Worm (Caenorhabditis elegans) whole organism, young adult: ENCODE data around the gene C09B8.3.

Source experiments
- B0019.2 ChIP-seq: fragments of 200-800 bp; sonication (Bioruptor generic); conservative IDR thresholded peaks from 2 replicates; pipeline ENCODE4 v1.3.6; 2022; ENCODE audit warnings: missing genetic modification reagents, missing genetic modification characterization, missing compliant biosample characterization
- B0035.1 ChIP-seq: sonication (generic microtip); optimal IDR thresholded peaks from 2 replicates; lab custom pipeline; 2016; ENCODE audit warnings: missing genetic modification characterization, mild to moderate bottlenecking, missing compliant biosample characterization, missing genotype, missing genetic modification reagents
- B0336.3 ChIP-seq: fragments of 200-800 bp; sonication (Bioruptor generic); IDR thresholded peaks from 2 replicates; pipeline ENCODE4 v1.3.6; 2022; ENCODE audit warnings: missing genetic modification characterization, missing compliant biosample characterization
- F49E8.2 ChIP-seq: sonication (generic microtip); optimal IDR thresholded peaks from 3 replicates; lab custom pipeline; 2017; ENCODE audit warnings: missing genetic modification characterization, mild to moderate bottlenecking, missing compliant biosample characterization, antibody characterized with exemption, moderate library complexity; ENCODE audit not compliant: insufficient read depth
- F57C9.4 ChIP-seq: sonication (generic microtip); optimal IDR thresholded peaks from 2 replicates; lab custom pipeline; 2017; ENCODE audit warnings: mild to moderate bottlenecking, missing genetic modification characterization, missing compliant biosample characterization
- K12H6.12 ChIP-seq: fragments of 200-800 bp; sonication (Bioruptor generic); optimal IDR thresholded peaks from 2 replicates; lab custom pipeline; 2018; ENCODE audit warnings: mild to moderate bottlenecking, missing genetic modification characterization, missing compliant biosample characterization
- Y56A3A.18 ChIP-seq: fragments of 200-800 bp; sonication (Bioruptor generic); IDR thresholded peaks from 2 replicates; pipeline ENCODE4 v1.3.6; 2022; ENCODE audit warnings: missing genetic modification reagents, missing genetic modification characterization, missing compliant biosample characterization
- Y95B8A.8 ChIP-seq: fragments of 200-800 bp; sonication (Bioruptor generic); IDR thresholded peaks from 2 replicates; pipeline ENCODE4 v1.3.6; 2022; ENCODE audit warnings: missing genetic modification reagents, missing genetic modification characterization, missing compliant biosample characterization
- ZK185.1 ChIP-seq: sonication (generic microtip); optimal IDR thresholded peaks from 2 replicates; lab custom pipeline; 2016; ENCODE audit warnings: mild to moderate bottlenecking, missing genetic modification characterization, missing compliant biosample characterization; ENCODE audit not compliant: poor library complexity, severe bottlenecking
- attf-5 ChIP-seq: fragments of 200-800 bp; sonication (Bioruptor generic); optimal IDR thresholded peaks from 2 replicates; lab custom pipeline; 2018; ENCODE audit warnings: mild to moderate bottlenecking, missing genetic modification characterization, missing compliant biosample characterization
- cebp-1 ChIP-seq, 2 experiments: fragments of 200-800 bp in 1 of 2; sonication (Bioruptor generic) in 1 of 2; sonication (generic microtip) in 1 of 2; IDR thresholded peaks in 1 of 2; optimal IDR thresholded peaks in 1 of 2; 2 replicates each; pipeline versions ENCODE4 v1.3.6 to Lab custom; 2017 to 2022; ENCODE audit warnings: missing compliant biosample characterization in 2 of 2, missing genetic modification characterization in 2 of 2, mild to moderate bottlenecking in 1 of 2, missing genetic modification reagents in 1 of 2, moderate library complexity in 1 of 2
- ceh-100 ChIP-seq: fragments of 200-800 bp; sonication (Bioruptor generic); IDR thresholded peaks from 2 replicates; pipeline ENCODE4 v1.3.6; 2022; ENCODE audit warnings: missing genetic modification reagents, missing genetic modification characterization, missing compliant biosample characterization
- ceh-27 ChIP-seq: fragments of 200-800 bp; sonication (Bioruptor generic); optimal IDR thresholded peaks from 2 replicates; lab custom pipeline; 2018; ENCODE audit warnings: mild to moderate bottlenecking, missing genetic modification characterization, moderate library complexity, missing compliant biosample characterization
- ceh-40 ChIP-seq: fragments of 200-800 bp; sonication (Bioruptor generic); IDR thresholded peaks from 2 replicates; pipeline ENCODE4 v1.3.6; 2022; ENCODE audit warnings: missing genetic modification characterization, missing compliant biosample characterization
- ceh-79 ChIP-seq: sonication (generic microtip); optimal IDR thresholded peaks from 2 replicates; lab custom pipeline; 2017; ENCODE audit warnings: mild to moderate bottlenecking, missing genetic modification characterization, missing compliant biosample characterization
- efl-1 ChIP-seq: fragments of 150-350 bp; optimal IDR thresholded peaks from 2 replicates; lab custom pipeline; 2014; ENCODE audit warnings: missing biosample characterization, missing genetic modification reagents, missing genetic modification characterization
- egl-18 ChIP-seq: fragments of 200-800 bp; sonication (Bioruptor generic); IDR thresholded peaks from 2 replicates; pipeline ENCODE4 v1.3.6; 2022; ENCODE audit warnings: missing genetic modification reagents, missing genetic modification characterization, missing compliant biosample characterization
- gei-17 ChIP-seq: fragments of 200-800 bp; sonication (Bioruptor generic); optimal IDR thresholded peaks from 2 replicates; lab custom pipeline; 2018; ENCODE audit warnings: mild to moderate bottlenecking, missing genetic modification characterization, missing compliant biosample characterization
- hmg-20 ChIP-seq: fragments of 200-800 bp; sonication (Bioruptor generic); IDR thresholded peaks from 2 replicates; pipeline ENCODE4 v1.3.6; 2022; ENCODE audit warnings: missing genetic modification reagents, missing genetic modification characterization, missing compliant biosample characterization
- hsf-1 ChIP-seq: fragments of 200-800 bp; sonication (Bioruptor generic); IDR thresholded peaks from 2 replicates; pipeline ENCODE4 v1.3.6; 2022; ENCODE audit warnings: missing genetic modification reagents, missing genetic modification characterization, missing compliant biosample characterization
- lin-35 ChIP-seq, 3 experiments: fragments of 150-350 bp in 2 of 3; sonication (generic microtip) in 1 of 3; optimal IDR thresholded peaks; 2 replicates each; lab custom pipeline; 2014 to 2018; ENCODE audit warnings: missing biosample characterization in 3 of 3, missing genetic modification characterization in 3 of 3, missing genetic modification reagents in 3 of 3
- lin-54 ChIP-seq: fragments of 200-800 bp; sonication (Bioruptor generic); optimal IDR thresholded peaks from 2 replicates; lab custom pipeline; 2018; ENCODE audit warnings: mild to moderate bottlenecking, missing genetic modification characterization, missing compliant biosample characterization
- lsy-27 ChIP-seq: sonication (generic microtip); optimal IDR thresholded peaks from 2 replicates; lab custom pipeline; 2017; ENCODE audit warnings: missing genetic modification characterization, mild to moderate bottlenecking, missing compliant biosample characterization, antibody characterized with exemption, missing genotype, borderline replicate concordance; ENCODE audit not compliant: insufficient read depth
- madf-3 ChIP-seq: fragments of 200-800 bp; sonication (Bioruptor generic); IDR thresholded peaks from 2 replicates; pipeline ENCODE4 v1.3.6; 2022; ENCODE audit warnings: missing genetic modification reagents, missing genetic modification characterization, missing compliant biosample characterization
- mes-4 ChIP-seq: sonication (generic microtip); optimal IDR thresholded peaks from 2 replicates; lab custom pipeline; 2016; ENCODE audit warnings: missing genotype, missing genetic modification characterization, missing compliant biosample characterization
- mxl-1 ChIP-seq: sonication (generic microtip); optimal IDR thresholded peaks from 2 replicates; lab custom pipeline; 2016; ENCODE audit warnings: missing genetic modification characterization, missing compliant biosample characterization
- nfyb-1 ChIP-seq: fragments of 200-800 bp; sonication (Bioruptor generic); IDR thresholded peaks from 2 replicates; pipeline ENCODE4 v1.3.6; 2022; ENCODE audit warnings: missing genetic modification reagents, missing genetic modification characterization, missing compliant biosample characterization
- nhr-120 ChIP-seq: fragments of 200-800 bp; sonication (Bioruptor generic); IDR thresholded peaks from 2 replicates; pipeline ENCODE4 v1.3.6; 2022; ENCODE audit warnings: missing genetic modification characterization, missing compliant biosample characterization
- nhr-80 ChIP-seq: sonication (generic microtip); optimal IDR thresholded peaks from 2 replicates; lab custom pipeline; 2016; ENCODE audit warnings: missing genetic modification characterization, missing compliant biosample characterization
- nhr-90 ChIP-seq: sonication (generic microtip); optimal IDR thresholded peaks from 2 replicates; lab custom pipeline; 2016; ENCODE audit warnings: missing genotype, mild to moderate bottlenecking, missing genetic modification characterization, missing compliant biosample characterization
- rec-8 ChIP-seq, 2 experiments: sonication (generic microtip); optimal IDR thresholded peaks; 2 replicates each; lab custom pipeline; 2016; ENCODE audit warnings: mild to moderate bottlenecking in 2 of 2, missing genetic modification characterization in 2 of 2, missing genetic modification reagents in 2 of 2, missing genotype in 2 of 2, missing biosample characterization in 1 of 2, missing compliant biosample characterization in 1 of 2, moderate library complexity in 1 of 2
- snpc-4 ChIP-seq, 5 experiments: fragments of 150-350 bp in 1 of 5; sonication (generic microtip) in 4 of 5; optimal IDR thresholded peaks; 2 replicates each; lab custom pipeline; 2014 to 2018; ENCODE audit warnings: missing genetic modification characterization in 5 of 5, missing biosample characterization in 3 of 5, antibody characterized with exemption in 2 of 5, mild to moderate bottlenecking in 2 of 5, missing compliant biosample characterization in 2 of 5, missing genotype in 2 of 5, moderate library complexity in 2 of 5, missing genetic modification reagents in 1 of 5
- tbp1 ChIP-seq: fragments of 200-800 bp; sonication (Bioruptor generic); optimal IDR thresholded peaks from 2 replicates; lab custom pipeline; 2018; ENCODE audit warnings: mild to moderate bottlenecking, missing genetic modification characterization, missing compliant biosample characterization
- unc-62 ChIP-seq: fragments of 150-350 bp; optimal IDR thresholded peaks from 2 replicates; lab custom pipeline; 2014; ENCODE audit warnings: missing biosample characterization, missing genetic modification reagents, missing genetic modification characterization
- zfh-2 ChIP-seq: fragments of 200-800 bp; sonication (Bioruptor generic); conservative IDR thresholded peaks from 2 replicates; pipeline ENCODE4 v1.3.6; 2022; ENCODE audit warnings: missing genetic modification reagents, missing genetic modification characterization, missing compliant biosample characterization
- ztf-25 ChIP-seq: fragments of 200-800 bp; sonication (Bioruptor generic); IDR thresholded peaks from 2 replicates; pipeline ENCODE4 v1.3.6; 2022; ENCODE audit warnings: missing genetic modification reagents, missing genetic modification characterization, missing compliant biosample characterization

Gene C09B8.3

DNA sequence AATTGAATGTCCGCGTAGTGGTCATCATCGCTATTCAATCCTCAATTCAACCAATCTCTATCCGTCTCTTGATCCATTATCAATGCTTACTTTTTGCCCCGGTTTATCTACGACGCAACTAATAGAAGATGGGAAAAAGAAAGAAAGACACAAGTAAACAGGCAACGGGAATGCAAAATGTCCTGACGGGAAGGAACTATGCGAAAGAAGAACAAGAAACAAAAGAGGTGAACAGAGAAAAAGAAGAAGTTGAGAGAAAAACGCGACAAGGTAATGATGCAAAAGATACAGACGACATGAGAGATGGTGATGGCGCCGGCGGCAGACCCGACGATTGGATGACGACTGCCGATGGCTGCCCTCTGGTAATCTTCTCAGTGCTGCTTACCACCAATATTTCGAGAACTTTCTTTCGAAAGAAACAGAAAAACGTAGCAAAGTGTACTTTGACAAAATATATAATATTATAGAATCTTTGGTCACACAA is 31.6 kb upstream of the C09B8.3 start (continued):
- no peak for TF ChIP-seq B0019.2 (GFP tag; lab: Robert Waterston, UW)
- no peak for TF ChIP-seq nhr-120 (GFP tag; lab: Robert Waterston, UW)

ce11 chrX:6041094-6041441 is 30.6 kb upstream of the C09B8.3 start:
- no peak for TF ChIP-seq snpc-4 (GFP tag; optimal IDR thresholded peaks at IDR 0.05; lab: Kevin White, UChicago)
- TF ChIP-seq snpc-4 (tag; optimal IDR thresholded peaks at IDR 0.05; lab: Kevin White, UChicago) = no peak
- TF ChIP-seq F49E8.2 (tag; lab: Kevin White, UChicago) = no peak
- TF ChIP-seq madf-3 (GFP tag; lab: Robert Waterston, UW) = 0 out of 2 replicates have a peak, but pooled peaks have one; percentile 15
- TF ChIP-seq mes-4 = no peak
- TF ChIP-seq lsy-27 (tag; lab: Kevin White, UChicago) = no peak

ce11 chrX:6040435-6041093 is 30.1 kb upstream of the C09B8.3 start:
- TF ChIP-seq ceh-40 (GFP tag; lab: Robert Waterston, UW) (no peak), rec-8 (tag; optimal IDR thresholded peaks at IDR 0.05; lab: Kevin White, UChicago) (no peak), mxl-1 (tag; lab: Kevin White, UChicago) (no peak), efl-1 (GFP tag; lab: Kevin White, UChicago) (no peak), lin-54 (GFP tag; lab: Kevin White, UChicago) (no peak), F57C9.4 (tag; lab: Kevin White, UChicago) (no peak), unc-62 (no peak), hmg-20 (GFP tag; lab: Robert Waterston, UW) (no peak), K12H6.12 (no peak), lin-35 (GFP tag; optimal IDR thresholded peaks at IDR 0.05; lab: Kevin White, UChicago) (no peak), Y56A3A.18 (GFP tag; lab: Robert Waterston, UW) (no peak), nfyb-1 (GFP tag; lab: Robert Waterston, UW) (peak; percentile 56; the same call in 1 of the 2 replicates), Y95B8A.8 (GFP tag; lab: Robert Waterston, UW) (no peak), nhr-90 (no peak), attf-5 (GFP tag; lab: Kevin White, UChicago) (peak; percentile 20), hsf-1 (GFP tag; lab: Robert Waterston, UW) (no peak), ZK185.1 (tag; lab: Kevin White, UChicago) (no peak), ztf-25 (GFP tag; lab: Robert Waterston, UW) (no peak), lsy-27 (tag; lab: Kevin White, UChicago) (no peak), ceh-100 (GFP tag; lab: Robert Waterston, UW) (no peak), zfh-2 (GFP tag; lab: Robert Waterston, UW) (peak; percentile 89), tbp1 (no peak), B0336.3 (GFP tag; lab: Robert Waterston, UW) (0 out of 2 replicates have a peak, but pooled peaks have one; percentile 35), ceh-79 (tag; lab: Kevin White, UChicago) (no peak), cebp-1 (GFP tag; IDR thresholded peaks at IDR 0.05; lab: Robert Waterston, UW) (no peak), cebp-1 (tag; optimal IDR thresholded peaks at IDR 0.05; lab: Kevin White, UChicago) (peak; percentile 25)
- TF ChIP-seq, all 124 proteins: peak for 5

- TF ChIP-seq ceh-27 (GFP tag; lab: Kevin White, UChicago) = no peak
- TF ChIP-seq K12H6.12 = no peak
- TF ChIP-seq nhr-80 (tag; lab: Kevin White, UChicago) = no peak
- TF ChIP-seq B0035.1 (tag; lab: Kevin White, UChicago) = no peak
- TF ChIP-seq gei-17 (GFP tag; lab: Kevin White, UChicago) = no peak
- TF ChIP-seq egl-18 (GFP tag; lab: Robert Waterston, UW) = no peak
- no peak for TF ChIP-seq hmg-20 (GFP tag; lab: Robert Waterston, UW)
Measured at ce11 chrX:6039544-6039943, 29.1 kb upstream of the C09B8.3 start, which contains the start of gene hsp-25. Gene hsp-25, minus strand, starts transcription at chrX:6039644.
